Fruit fly (Drosophila melanogaster) whole organism, embryonic: ENCODE data around the gene CG9664.

ENCODE experiments used
- Ada2b ChIP-seq: fragments of 200-800 bp; sonication (Bioruptor generic); IDR thresholded peaks from 2 replicates; pipeline ENCODE4 v1.3.6; 2022; ENCODE audit warnings: missing biosample characterization, missing genetic modification characterization
- Awh ChIP-seq: fragments of 200-800 bp; sonication (Bioruptor generic); IDR thresholded peaks from 2 replicates; pipeline ENCODE4, ENCODE4 v1.3.6; 2022; ENCODE audit warnings: missing biosample characterization, missing genetic modification characterization
- Bteb2 ChIP-seq: fragments of 200-800 bp; sonication (Bioruptor generic); optimal IDR thresholded peaks from 2 replicates; lab custom pipeline; 2016; ENCODE audit warnings: missing biosample characterization, missing genetic modification characterization
- CG10959 ChIP-seq: fragments of 200-800 bp; sonication (Bioruptor generic); IDR thresholded peaks from 2 replicates; pipeline ENCODE4 v1.3.6; 2022; ENCODE audit warnings: missing biosample characterization, missing genetic modification characterization
- CG13123 ChIP-seq: fragments of 200-800 bp; sonication (Bioruptor generic); optimal IDR thresholded peaks from 2 replicates; lab custom pipeline; 2016; ENCODE audit warnings: missing biosample characterization, missing genetic modification characterization
- CG13424 ChIP-seq: fragments of 200-800 bp; sonication (Bioruptor generic); optimal IDR thresholded peaks from 2 replicates; lab custom pipeline; 2019; ENCODE audit warnings: missing biosample characterization, mild to moderate bottlenecking, missing genetic modification characterization, moderate library complexity
- CG13624 ChIP-seq: fragments of 200-800 bp; sonication (Bioruptor generic); optimal IDR thresholded peaks from 2 replicates; lab custom pipeline; 2016; ENCODE audit warnings: missing biosample characterization, missing genetic modification characterization
- CG1529 ChIP-seq: fragments of 200-800 bp; sonication (Bioruptor generic); optimal IDR thresholded peaks from 3 replicates; lab custom pipeline; 2018; ENCODE audit warnings: missing biosample characterization, missing genetic modification characterization
- CG18619 ChIP-seq: fragments of 200-800 bp; sonication (Bioruptor generic); optimal IDR thresholded peaks from 3 replicates; lab custom pipeline; 2017; ENCODE audit warnings: missing biosample characterization, mild to moderate bottlenecking, missing genetic modification characterization
- CG2712 ChIP-seq: fragments of 200-800 bp; optimal IDR thresholded peaks from 3 replicates; lab custom pipeline; 2019; ENCODE audit warnings: missing biosample characterization, mild to moderate bottlenecking, missing genetic modification characterization, moderate library complexity
- CG2875 ChIP-seq: fragments of 200-800 bp; sonication (Bioruptor generic); optimal IDR thresholded peaks from 2 replicates; lab custom pipeline; 2017; ENCODE audit warnings: missing biosample characterization, mild to moderate bottlenecking, missing genetic modification characterization, missing genetic modification reagents
- CG4707 ChIP-seq: fragments of 200-800 bp; sonication (Bioruptor generic); optimal IDR thresholded peaks from 2 replicates; lab custom pipeline; 2018; ENCODE audit warnings: missing biosample characterization, mild to moderate bottlenecking, missing genetic modification characterization, moderate library complexity
- CG6272 ChIP-seq: fragments of 200-800 bp; sonication (Bioruptor generic); IDR thresholded peaks from 2 replicates; pipeline ENCODE4 v1.3.6; 2022; ENCODE audit warnings: missing biosample characterization, missing genetic modification characterization
- CG6683 ChIP-seq: fragments of 200-800 bp; sonication (Bioruptor generic); optimal IDR thresholded peaks from 2 replicates; lab custom pipeline; 2017; ENCODE audit warnings: missing biosample characterization, mild to moderate bottlenecking, missing genetic modification characterization, missing genetic modification reagents
- CG7839 ChIP-seq: fragments of 200-800 bp; sonication (Bioruptor generic); optimal IDR thresholded peaks from 3 replicates; lab custom pipeline; 2018; ENCODE audit warnings: missing biosample characterization, mild to moderate bottlenecking, missing genetic modification characterization, moderate library complexity
- CG8478 ChIP-seq: fragments of >200 bp; optimal IDR thresholded peaks from 2 replicates; lab custom pipeline; 2018
- CG8944 ChIP-seq: fragments of 200-800 bp; sonication (Bioruptor generic); optimal IDR thresholded peaks from 3 replicates; lab custom pipeline; 2016; ENCODE audit warnings: missing biosample characterization, missing genetic modification characterization
- CG9609 ChIP-seq: fragments of 200-800 bp; sonication (Bioruptor generic); optimal IDR thresholded peaks from 3 replicates; lab custom pipeline; 2016; ENCODE audit warnings: missing biosample characterization, missing genetic modification characterization
- CG9876 ChIP-seq: fragments of 200-800 bp; sonication (Bioruptor generic); optimal IDR thresholded peaks from 2 replicates; lab custom pipeline; 2016; ENCODE audit warnings: missing biosample characterization, missing genetic modification characterization
- Camta ChIP-seq: fragments of 200-800 bp; sonication (Bioruptor generic); optimal IDR thresholded peaks from 2 replicates; lab custom pipeline; 2016; ENCODE audit warnings: missing biosample characterization, missing genetic modification characterization
- E2f2 ChIP-seq: fragments of 200-800 bp; sonication (Bioruptor generic); IDR thresholded peaks from 2 replicates; pipeline ENCODE4 v1.3.6; 2022; ENCODE audit warnings: missing biosample characterization, missing genetic modification characterization
- Ets65A ChIP-seq: fragments of 200-800 bp; sonication (Bioruptor generic); peaks from one replicate; lab custom pipeline; 2016; ENCODE audit warnings: missing biosample characterization, missing genetic modification characterization
- Gug ChIP-seq: fragments of 200-800 bp; sonication (Bioruptor generic); IDR thresholded peaks from 4 replicates; pipeline ENCODE4 v1.3.6; 2022; ENCODE audit warnings: missing biosample characterization, missing genetic modification characterization
- HLH3B ChIP-seq: fragments of 200-800 bp; sonication (Bioruptor generic); IDR thresholded peaks from 2 replicates; pipeline ENCODE4 v1.3.6; 2022; ENCODE audit warnings: missing biosample characterization, missing genetic modification characterization
- HLH4C ChIP-seq: fragments of 200-800 bp; sonication (Bioruptor generic); IDR thresholded peaks from 3 replicates; pipeline ENCODE4 v1.3.6; 2022; ENCODE audit warnings: missing biosample characterization, missing genetic modification characterization; ENCODE audit not compliant: partially characterized antibody
- HLH54F ChIP-seq: fragments of 200-800 bp; sonication (Bioruptor generic); optimal IDR thresholded peaks from 3 replicates; lab custom pipeline; 2016; ENCODE audit warnings: missing biosample characterization, missing genetic modification characterization
- Hey ChIP-seq: fragments of 200-800 bp; sonication (Bioruptor generic); optimal IDR thresholded peaks from 3 replicates; lab custom pipeline; 2018; ENCODE audit warnings: missing biosample characterization, mild to moderate bottlenecking, missing genetic modification characterization
- HmgD ChIP-seq: fragments of 200-800 bp; sonication (Bioruptor generic); optimal IDR thresholded peaks from 3 replicates; lab custom pipeline; 2016; ENCODE audit warnings: missing biosample characterization, missing genetic modification characterization
- HmgZ ChIP-seq: fragments of 200-800 bp; sonication (Bioruptor generic); optimal IDR thresholded peaks from 2 replicates; lab custom pipeline; 2018; ENCODE audit warnings: missing biosample characterization, mild to moderate bottlenecking, missing genetic modification characterization
- NC2α ChIP-seq: fragments of 200-800 bp; sonication (Bioruptor generic); optimal IDR thresholded peaks from 2 replicates; lab custom pipeline; 2016; ENCODE audit warnings: missing biosample characterization, missing genetic modification characterization
- Optix ChIP-seq: fragments of 200-800 bp; sonication (Bioruptor generic); IDR thresholded peaks from 3 replicates; pipeline ENCODE4 v1.3.6; 2022; ENCODE audit warnings: missing biosample characterization, missing genetic modification characterization
- Poxn ChIP-seq: fragments of 200-800 bp; sonication (Bioruptor generic); IDR thresholded peaks from 2 replicates; pipeline ENCODE4 v1.3.6; 2022; ENCODE audit warnings: missing biosample characterization, missing genetic modification characterization
- Scr ChIP-seq: fragments of 200-800 bp; sonication (Bioruptor generic); IDR thresholded peaks from 2 replicates; pipeline ENCODE4 v1.3.6; 2022; ENCODE audit warnings: missing biosample characterization, missing genetic modification characterization; ENCODE audit not compliant: partially characterized antibody
- Sox100B ChIP-seq: fragments of 200-800 bp; sonication (Bioruptor generic); optimal IDR thresholded peaks from 3 replicates; lab custom pipeline; 2018; ENCODE audit warnings: missing biosample characterization, mild to moderate bottlenecking, missing genetic modification characterization
- fru ChIP-seq: fragments of >200 bp; optimal IDR thresholded peaks from 2 replicates; lab custom pipeline; 2017
- gem ChIP-seq: fragments of 200-800 bp; sonication (Bioruptor generic); optimal IDR thresholded peaks from 2 replicates; lab custom pipeline; 2019; ENCODE audit warnings: missing biosample characterization, mild to moderate bottlenecking, missing genetic modification characterization, moderate library complexity
- gsb-n ChIP-seq: fragments of 200-800 bp; sonication (Bioruptor generic); optimal IDR thresholded peaks from 3 replicates; lab custom pipeline; 2018; ENCODE audit warnings: missing biosample characterization, mild to moderate bottlenecking, missing genetic modification characterization
- jigr1 ChIP-seq: fragments of 200-800 bp; sonication (Bioruptor generic); IDR thresholded peaks from 3 replicates; pipeline ENCODE4 v1.3.6; 2022; ENCODE audit warnings: missing biosample characterization, missing genetic modification characterization
- jing ChIP-seq: fragments of 200-800 bp; sonication (Bioruptor generic); optimal IDR thresholded peaks from 2 replicates; lab custom pipeline; 2018; ENCODE audit warnings: missing biosample characterization, mild to moderate bottlenecking, missing genetic modification characterization
- kay ChIP-seq: fragments of 200-800 bp; sonication (Bioruptor generic); optimal IDR thresholded peaks from 2 replicates; lab custom pipeline; 2016; ENCODE audit warnings: missing biosample characterization, missing genetic modification characterization
- lilli ChIP-seq: fragments of 200-800 bp; sonication (Bioruptor generic); optimal IDR thresholded peaks from 3 replicates; lab custom pipeline; 2016; ENCODE audit warnings: missing biosample characterization, missing genetic modification characterization
- mam ChIP-seq: fragments of 200-800 bp; sonication (Bioruptor generic); optimal IDR thresholded peaks from 3 replicates; lab custom pipeline; 2016; ENCODE audit warnings: missing biosample characterization, missing genetic modification characterization
- nmo ChIP-seq: fragments of 200-800 bp; sonication (Bioruptor generic); optimal IDR thresholded peaks from 2 replicates; lab custom pipeline; 2018; ENCODE audit warnings: missing biosample characterization, mild to moderate bottlenecking, missing genetic modification characterization, moderate library complexity
- org-1 ChIP-seq: fragments of 200-800 bp; sonication (Bioruptor generic); optimal IDR thresholded peaks from 2 replicates; lab custom pipeline; 2017; ENCODE audit warnings: missing biosample characterization, missing genetic modification characterization
- p53 ChIP-seq: fragments of 200-800 bp; sonication (Bioruptor generic); optimal IDR thresholded peaks from 2 replicates; lab custom pipeline; 2016; ENCODE audit warnings: missing biosample characterization, missing genetic modification characterization
- run ChIP-seq: fragments of 200-800 bp; sonication (Bioruptor generic); optimal IDR thresholded peaks from 3 replicates; lab custom pipeline; 2018; ENCODE audit warnings: missing biosample characterization, mild to moderate bottlenecking, missing genetic modification characterization
- salm ChIP-seq: fragments of 200-800 bp; sonication (Bioruptor generic); optimal IDR thresholded peaks from 2 replicates; lab custom pipeline; 2018; ENCODE audit warnings: missing biosample characterization, mild to moderate bottlenecking, missing genetic modification characterization
- tap ChIP-seq: fragments of 200-800 bp; optimal IDR thresholded peaks from 3 replicates; lab custom pipeline; 2019; ENCODE audit warnings: missing biosample characterization, mild to moderate bottlenecking, missing genetic modification characterization, moderate library complexity
- tin ChIP-seq: fragments of 200-800 bp; sonication (Bioruptor generic); optimal IDR thresholded peaks from 3 replicates; lab custom pipeline; 2016; ENCODE audit warnings: missing biosample characterization, missing genetic modification characterization
- unc-4 ChIP-seq: fragments of 200-800 bp; sonication (Bioruptor generic); IDR thresholded peaks from 2 replicates; pipeline ENCODE4 v1.3.6; 2022; ENCODE audit warnings: missing biosample characterization, missing genetic modification characterization; ENCODE audit not compliant: partially characterized antibody
- vfl ChIP-seq: fragments of 200-800 bp; sonication (Bioruptor generic); optimal IDR thresholded peaks from 2 replicates; lab custom pipeline; 2016; ENCODE audit warnings: missing biosample characterization, missing genetic modification characterization

The CG9664 gene

dm6 chr2L:3338566-3339215, 44.2 kb upstream of the CG9664 start (continued):
- peak; percentile 87 for TF ChIP-seq CG9609
- peak; percentile 45 for TF ChIP-seq CG9876 (GFP tag; lab: Kevin White, UChicago)
- peak; percentile 92 for TF ChIP-seq CG2712 (tag; lab: Kevin White, UChicago)
- TF ChIP-seq HLH4C (GFP tag; lab: Robert Waterston, UW), result no peak
- TF ChIP-seq mam, result peak; percentile 73
- TF ChIP-seq CG8944 (GFP tag; lab: Kevin White, UChicago), result peak; percentile 93
- TF ChIP-seq kay (GFP tag; lab: Kevin White, UChicago), result peak; percentile 68
- peak; percentile 22 for TF ChIP-seq CG18619 (GFP tag; lab: Kevin White, UChicago)
- TF ChIP-seq tin, result peak; percentile 85
- TF ChIP-seq HmgZ, result peak; percentile 9
- peak; percentile 80 for TF ChIP-seq HLH3B (GFP tag; lab: Robert Waterston, UW)
- peak; percentile 82 for TF ChIP-seq gsb-n (tag; lab: Kevin White, UChicago)
- peak; percentile 73 for TF ChIP-seq NC2α (GFP tag; lab: Kevin White, UChicago)
- TF ChIP-seq p53 (GFP tag; lab: Kevin White, UChicago), result peak; percentile 67
- no peak for TF ChIP-seq CG6683 (GFP tag; lab: Kevin White, UChicago)
- peak; percentile 76 for TF ChIP-seq CG10959
- TF ChIP-seq Hey (tag; lab: Kevin White, UChicago), result no peak
- peak; percentile 83 for TF ChIP-seq CG7839
- TF ChIP-seq tap, result peak; percentile 71
- peak; percentile 9 for TF ChIP-seq HLH54F (GFP tag; lab: Kevin White, UChicago)
- TF ChIP-seq Camta (GFP tag; lab: Kevin White, UChicago), result peak; percentile 87
- TF ChIP-seq CG13123 (GFP tag; lab: Kevin White, UChicago), result peak; percentile 39
- TF ChIP-seq CG13624, result no peak
- TF ChIP-seq run (tag; lab: Kevin White, UChicago), result peak; percentile 40
- no peak for TF ChIP-seq fru
- TF ChIP-seq unc-4 (GFP tag; lab: Robert Waterston, UW), result no peak
- peak; percentile 29 for TF ChIP-seq jing (GFP tag; lab: Kevin White, UChicago)
- TF ChIP-seq Optix (GFP tag; lab: Robert Waterston, UW), result peak; percentile 87
- TF ChIP-seq E2f2 (GFP tag; lab: Robert Waterston, UW), result peak; percentile 19; the same call in 1 of the 2 replicates
- TF ChIP-seq Poxn, result no peak
- peak; percentile 89 for TF ChIP-seq nmo (GFP tag; lab: Kevin White, UChicago)
- peak; percentile 67 for TF ChIP-seq lilli
- peak; percentile 68 for TF ChIP-seq CG13424 (tag; lab: Kevin White, UChicago)
- no peak for TF ChIP-seq vfl (GFP tag; lab: Kevin White, UChicago)
- peak; percentile 78 for TF ChIP-seq CG6272 (GFP tag; lab: Robert Waterston, UW)
- TF ChIP-seq Awh (GFP tag; lab: Robert Waterston, UW), result peak; percentile 86
- peak; percentile 73 for TF ChIP-seq org-1
- TF ChIP-seq gem, result peak; percentile 91
- TF ChIP-seq salm (tag; lab: Kevin White, UChicago), result no peak
- TF ChIP-seq Ets65A (GFP tag; lab: Kevin White, UChicago), result peak; percentile 96
- peak; percentile 15 for TF ChIP-seq Bteb2 (GFP tag; lab: Kevin White, UChicago)
- peak; percentile 85 for TF ChIP-seq CG2875
- TF ChIP-seq HmgD, result peak; percentile 70
- no peak for TF ChIP-seq Scr
- TF ChIP-seq Ada2b (GFP tag; lab: Robert Waterston, UW), result peak; percentile 65
- TF ChIP-seq Sox100B (GFP tag; lab: Kevin White, UChicago), result peak; percentile 51
- peak; percentile 32 for TF ChIP-seq CG4707 (GFP tag; lab: Kevin White, UChicago)
- peak; percentile 70; the same call in 2 of the 3 replicates for TF ChIP-seq jigr1
- TF ChIP-seq CG1529, result peak; percentile 86
- TF ChIP-seq CG8478, result peak; percentile 39
- peak; percentile 75; the same call in 3 of the 4 replicates for TF ChIP-seq Gug (GFP tag; lab: Robert Waterston, UW)
